Worm (Caenorhabditis elegans) whole organism, early embryonic: Measurements from ENCODE around the gene K01A2.6.

Experiments
- B0310.2 ChIP-seq: sonication (generic microtip); optimal IDR thresholded peaks from 2 replicates; lab custom pipeline; 2016; ENCODE audit warnings: mild to moderate bottlenecking, missing genetic modification characterization, missing compliant biosample characterization
- F13C5.2 ChIP-seq: sonication (generic microtip); optimal IDR thresholded peaks from 2 replicates; lab custom pipeline; 2017; ENCODE audit warnings: mild to moderate bottlenecking, missing genetic modification characterization, inconsistent platforms, missing compliant biosample characterization
- aly-1 ChIP-seq: sonication (generic microtip); optimal IDR thresholded peaks from 2 replicates; lab custom pipeline; 2016; ENCODE audit warnings: missing genetic modification characterization, missing compliant biosample characterization
- ama-1 ChIP-seq: fragments of 150-350 bp; optimal IDR thresholded peaks from 2 replicates; lab custom pipeline; 2014
- ceh-13 ChIP-seq: fragments of 200-800 bp; sonication (Bioruptor generic); optimal IDR thresholded peaks from 2 replicates; lab custom pipeline; 2018; ENCODE audit warnings: mild to moderate bottlenecking, missing genetic modification characterization, missing compliant biosample characterization
- ceh-36 ChIP-seq: sonication (generic microtip); optimal IDR thresholded peaks from 2 replicates; lab custom pipeline; 2016; ENCODE audit warnings: missing genetic modification characterization, inconsistent platforms, missing compliant biosample characterization
- ets-7 ChIP-seq: sonication (generic microtip); optimal IDR thresholded peaks from 2 replicates; lab custom pipeline; 2016; ENCODE audit warnings: missing genotype, missing genetic modification characterization, missing compliant biosample characterization
- flt-1 ChIP-seq: fragments of 200-800 bp; sonication (Bioruptor generic); IDR thresholded peaks from 2 replicates; pipeline ENCODE4 v1.3.6; 2022; ENCODE audit warnings: missing genetic modification characterization, missing compliant biosample characterization
- hmbx-1 ChIP-seq: sonication (generic microtip); optimal IDR thresholded peaks from 2 replicates; lab custom pipeline; 2016; ENCODE audit warnings: mild to moderate bottlenecking, missing genetic modification characterization, missing compliant biosample characterization
- hmg-4 ChIP-seq: fragments of 200-800 bp; sonication (Bioruptor generic); optimal IDR thresholded peaks from 2 replicates; lab custom pipeline; 2018; ENCODE audit warnings: mild to moderate bottlenecking, missing genetic modification characterization, missing compliant biosample characterization
- hnd-1 ChIP-seq: sonication (generic microtip); optimal IDR thresholded peaks from 2 replicates; lab custom pipeline; 2016; ENCODE audit warnings: missing genetic modification characterization, missing compliant biosample characterization
- pes-1 ChIP-seq: fragments of 200-800 bp; sonication (Bioruptor generic); IDR thresholded peaks from 2 replicates; pipeline ENCODE4 v1.3.6; 2022; ENCODE audit warnings: missing genetic modification reagents, missing genetic modification characterization, missing compliant biosample characterization
- sea-1 ChIP-seq: fragments of 200-800 bp; sonication (Bioruptor generic); conservative IDR thresholded peaks from 2 replicates; pipeline ENCODE4 v1.3.6; 2022; ENCODE audit warnings: missing genetic modification characterization, missing compliant biosample characterization
- tbx-11 ChIP-seq: fragments of 200-800 bp; sonication (Bioruptor generic); IDR thresholded peaks from 2 replicates; pipeline ENCODE4 v1.3.6; 2022; ENCODE audit warnings: missing genetic modification characterization, missing compliant biosample characterization
- tbx-37 ChIP-seq: fragments of 200-800 bp; sonication (Bioruptor generic); conservative IDR thresholded peaks from 2 replicates; pipeline ENCODE4 v1.3.6; 2022; ENCODE audit warnings: missing genetic modification reagents, missing genetic modification characterization, missing compliant biosample characterization
- tra-4 ChIP-seq: sonication (generic microtip); optimal IDR thresholded peaks from 2 replicates; lab custom pipeline; 2017; ENCODE audit warnings: missing genetic modification characterization, missing compliant biosample characterization

K01A2.6 gene

DNA sequence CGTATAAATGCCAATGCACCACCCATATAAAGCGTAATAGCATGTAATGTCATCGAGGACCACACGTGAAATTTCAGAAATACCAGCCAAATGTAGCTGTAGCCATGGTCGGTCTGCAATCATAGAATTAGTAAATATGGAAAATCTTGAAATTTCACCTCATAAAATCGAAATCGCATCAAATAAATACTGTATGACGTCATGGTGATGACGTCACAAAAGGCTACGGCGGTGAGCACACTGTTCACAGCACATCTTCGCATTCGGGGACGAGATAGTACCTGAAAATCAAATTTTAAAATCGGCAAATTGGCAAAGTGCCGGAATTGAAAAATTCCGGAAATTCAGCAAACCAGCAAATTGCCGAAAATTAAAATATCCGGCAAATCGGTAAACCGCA is 50.0 kb downstream of the K01A2.6 start:
- TF ChIP-seq ceh-36, result no peak
- TF ChIP-seq F13C5.2, result no peak
- no peak for TF ChIP-seq sea-1 (GFP tag; lab: Robert Waterston, UW)
- TF ChIP-seq ets-7 (tag; lab: Kevin White, UChicago), result no peak
- TF ChIP-seq hnd-1 (tag; lab: Kevin White, UChicago), result no peak
- no peak for TF ChIP-seq pes-1 (GFP tag; lab: Robert Waterston, UW)
- TF ChIP-seq tra-4 (tag; lab: Kevin White, UChicago), result no peak
- TF ChIP-seq hmbx-1 (tag; lab: Kevin White, UChicago), result no peak
- no peak for TF ChIP-seq ama-1
- no peak for TF ChIP-seq B0310.2 (tag; lab: Kevin White, UChicago)
- TF ChIP-seq tbx-37 (GFP tag; lab: Robert Waterston, UW), result no peak
- no peak for TF ChIP-seq tbx-11 (GFP tag; lab: Robert Waterston, UW)
- no peak for TF ChIP-seq ceh-13
- no peak for TF ChIP-seq hmg-4
- TF ChIP-seq aly-1, result no peak
- TF ChIP-seq flt-1 (GFP tag; lab: Robert Waterston, UW), result no peak
